Worm (Caenorhabditis elegans): ENCODE results near the gene txt-11.

txt-11 gene

DNA sequence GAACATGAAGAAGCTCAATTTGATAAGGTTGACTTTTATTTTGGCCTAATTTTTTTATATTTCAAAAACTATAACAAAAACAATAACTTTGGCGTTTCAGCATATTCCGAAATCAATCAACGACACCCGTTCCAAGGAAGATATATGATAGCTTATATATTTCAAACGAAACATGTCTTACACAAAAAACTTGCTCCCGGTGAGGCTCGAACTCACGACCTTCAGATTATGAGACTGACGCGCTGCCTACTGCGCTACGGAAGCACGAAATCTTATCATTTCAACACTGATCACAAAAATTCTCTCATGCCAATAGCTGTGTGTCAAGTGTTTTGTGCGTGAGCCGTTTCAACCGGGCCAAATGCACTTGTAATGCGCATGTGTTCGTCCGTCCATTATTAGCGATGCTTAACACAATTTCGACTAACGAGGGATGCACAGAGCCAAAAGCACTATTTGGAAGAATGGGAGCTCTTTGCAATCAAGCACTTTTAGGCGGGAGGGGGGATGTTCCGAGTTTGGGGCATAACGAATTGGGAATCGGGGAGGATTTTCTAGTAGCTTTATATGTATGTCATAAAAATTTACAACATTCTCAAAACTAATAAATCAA lies 42.1 kb downstream of the txt-11 start:
- no peak for TF ChIP-seq ceh-43 (GFP tag; optimal IDR thresholded peaks at IDR 0.05)
- TF ChIP-seq nhr-76 (tag; optimal IDR thresholded peaks at IDR 0.05): no peak
- TF ChIP-seq ces-1 (GFP tag; optimal IDR thresholded peaks at IDR 0.05): peak; percentile 93
- no peak for TF ChIP-seq flh-1 (GFP tag; optimal IDR thresholded peaks at IDR 0.05)
- TF ChIP-seq nhr-237 (tag; optimal IDR thresholded peaks at IDR 0.05): no peak
- no peak for TF ChIP-seq unc-39 (tag; optimal IDR thresholded peaks at IDR 0.05)
- no peak for TF ChIP-seq hlh-1 (tag; optimal IDR thresholded peaks at IDR 0.05)

DNA sequence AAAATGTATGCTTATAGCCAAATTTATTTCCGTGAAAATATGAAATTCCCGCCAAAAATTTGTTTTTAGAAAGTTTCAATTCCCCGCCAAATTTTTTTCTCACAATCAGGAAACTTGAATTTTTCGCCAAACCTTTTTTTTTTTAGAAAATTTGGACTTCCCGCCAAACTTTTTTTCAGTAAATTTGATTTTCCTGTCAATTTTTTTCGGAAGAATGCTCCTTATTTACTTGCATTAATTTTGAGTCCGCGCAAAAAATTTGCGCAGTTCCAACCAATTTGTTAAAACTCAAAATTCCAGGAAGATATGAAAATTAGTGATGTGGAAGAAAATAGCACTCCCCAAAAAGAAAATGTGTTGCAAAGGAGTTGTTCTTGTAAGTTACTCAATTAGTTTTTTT lies 46.8 kb downstream of the txt-11 start, which contains the start of gene slc-28.2:
Gene slc-28.2 (plus strand): TSS at position 301 of the 400 bp plus-strand sequence.
- no peak for TF ChIP-seq ceh-43 (GFP tag; optimal IDR thresholded peaks at IDR 0.05)
- no peak for TF ChIP-seq snpc-4 (tag; optimal IDR thresholded peaks at IDR 0.05)
- TF ChIP-seq lin-13 (tag; optimal IDR thresholded peaks at IDR 0.05): no peak
- no peak for TF ChIP-seq ces-1 (GFP tag; optimal IDR thresholded peaks at IDR 0.05)
- TF ChIP-seq M03D4.4 (tag; optimal IDR thresholded peaks at IDR 0.05): no peak
- TF ChIP-seq tbx-8 (GFP tag; optimal IDR thresholded peaks at IDR 0.05): no peak
- no peak for TF ChIP-seq drap-1 (GFP tag; optimal IDR thresholded peaks at IDR 0.05)
- TF ChIP-seq cnd-1 (tag; optimal IDR thresholded peaks at IDR 0.05): no peak
- TF ChIP-seq ham-2 (GFP tag; optimal IDR thresholded peaks at IDR 0.05): no peak
- no peak for TF ChIP-seq unc-39 (tag; optimal IDR thresholded peaks at IDR 0.05)
- no peak for TF ChIP-seq flh-1 (GFP tag; optimal IDR thresholded peaks at IDR 0.05)

DNA sequence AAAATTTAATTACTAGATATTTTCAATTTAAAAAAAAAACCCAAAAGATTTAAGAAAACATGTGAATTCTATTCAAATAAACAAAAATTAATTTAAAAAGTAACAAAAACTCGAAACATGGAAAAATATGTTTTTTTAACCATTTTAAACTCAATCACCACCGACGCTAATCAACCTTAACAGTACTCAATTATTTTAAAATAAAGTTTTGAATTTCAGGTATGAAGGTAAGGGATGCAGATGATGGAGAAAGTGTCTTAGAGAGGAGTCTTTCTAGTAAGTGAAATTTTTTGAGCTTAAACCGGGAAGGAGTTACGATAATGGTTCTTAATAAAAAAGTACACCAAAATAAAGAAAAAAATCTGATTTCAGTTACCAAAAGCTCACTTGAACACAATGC lies 50.4 kb downstream of the txt-11 start, which contains the start of gene slc-28.1:
Gene slc-28.1 (plus strand): TSS at position 301 of the 400 bp plus-strand sequence.
- TF ChIP-seq flh-1 (GFP tag; optimal IDR thresholded peaks at IDR 0.05): no peak
- TF ChIP-seq M03D4.4 (tag; optimal IDR thresholded peaks at IDR 0.05): no peak
- TF ChIP-seq nhr-12 (tag; optimal IDR thresholded peaks at IDR 0.05): no peak
- no peak for TF ChIP-seq lin-13 (tag; optimal IDR thresholded peaks at IDR 0.05)
- TF ChIP-seq ztf-11 (tag; optimal IDR thresholded peaks at IDR 0.05): no peak
- TF ChIP-seq bed-3 (GFP tag; optimal IDR thresholded peaks at IDR 0.05): no peak
- TF ChIP-seq blmp-1 (tag; optimal IDR thresholded peaks at IDR 0.05): no peak
- no peak for TF ChIP-seq elt-1 (tag; optimal IDR thresholded peaks at IDR 0.05; ENCODE audit: borderline replicate concordance, insufficient read depth)
- no peak for TF ChIP-seq nhr-76 (tag; optimal IDR thresholded peaks at IDR 0.05)
- no peak for TF ChIP-seq nhr-28 (tag; optimal IDR thresholded peaks at IDR 0.05)
- TF ChIP-seq tbx-8 (GFP tag; optimal IDR thresholded peaks at IDR 0.05): no peak
- no peak for TF ChIP-seq pha-4 (tag; optimal IDR thresholded peaks at IDR 0.05)
- no peak for TF ChIP-seq mep-1 (tag; optimal IDR thresholded peaks at IDR 0.05)
- TF ChIP-seq ham-2 (GFP tag; optimal IDR thresholded peaks at IDR 0.05): no peak
- no peak for TF ChIP-seq nhr-2 (tag; optimal IDR thresholded peaks at IDR 0.05)
- TF ChIP-seq ceh-83 (GFP tag; optimal IDR thresholded peaks at IDR 0.05): no peak
- TF ChIP-seq ceh-39 (tag; optimal IDR thresholded peaks at IDR 0.05): no peak

DNA sequence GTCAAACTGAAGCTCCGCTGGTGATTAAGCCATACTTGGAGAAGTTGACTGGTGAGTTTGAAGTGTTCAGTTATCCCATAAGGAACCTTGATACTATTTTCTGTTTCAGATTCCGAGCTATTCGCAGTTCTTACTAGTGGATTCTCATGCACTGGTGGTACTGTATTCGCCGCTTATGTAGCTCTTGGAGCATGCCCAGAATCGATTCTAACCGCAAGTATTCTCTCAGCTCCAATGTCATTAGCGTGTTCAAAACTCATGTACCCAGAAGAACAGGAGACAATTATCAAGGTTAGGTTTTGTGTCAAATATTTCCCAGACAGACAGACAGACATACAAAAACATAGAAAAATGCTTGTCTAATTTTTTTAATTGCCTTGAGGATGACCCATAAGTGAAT lies 51.8 kb downstream of the txt-11 start:
- TF ChIP-seq ham-2 (GFP tag; optimal IDR thresholded peaks at IDR 0.05) (no peak), sem-2 (GFP tag; optimal IDR thresholded peaks at IDR 0.05) (no peak), snpc-4 (tag; optimal IDR thresholded peaks at IDR 0.05) (no peak), lsy-2 (tag; optimal IDR thresholded peaks at IDR 0.05) (no peak), elt-3 (tag; optimal IDR thresholded peaks at IDR 0.05) (no peak), cnd-1 (tag; optimal IDR thresholded peaks at IDR 0.05) (no peak), ces-1 (GFP tag; optimal IDR thresholded peaks at IDR 0.05) (no peak), elt-1 (tag; optimal IDR thresholded peaks at IDR 0.05; ENCODE audit: borderline replicate concordance, insufficient read depth) (no peak), M03D4.4 (tag; optimal IDR thresholded peaks at IDR 0.05) (no peak), hlh-1 (tag; optimal IDR thresholded peaks at IDR 0.05) (no peak), unc-62 (GFP tag; optimal IDR thresholded peaks at IDR 0.05) (no peak), pha-4 (tag; optimal IDR thresholded peaks at IDR 0.05) (no peak), bed-3 (GFP tag; optimal IDR thresholded peaks at IDR 0.05) (no peak), nhr-2 (tag; optimal IDR thresholded peaks at IDR 0.05) (no peak), nhr-12 (tag; optimal IDR thresholded peaks at IDR 0.05) (no peak), mep-1 (tag; optimal IDR thresholded peaks at IDR 0.05) (no peak), ceh-83 (GFP tag; optimal IDR thresholded peaks at IDR 0.05) (no peak), ceh-43 (GFP tag; optimal IDR thresholded peaks at IDR 0.05) (no peak), mls-2 (tag; optimal IDR thresholded peaks at IDR 0.05) (no peak), nhr-28 (tag; optimal IDR thresholded peaks at IDR 0.05) (no peak)

Data from whole organism, mixed stage, embryonic.